Worm (Caenorhabditis elegans) whole organism, L4 larva: ENCODE results near the gene nspg-9.

ENCODE experiments used
- D1046.2 ChIP-seq: fragments of 200-800 bp; sonication (Bioruptor generic); IDR thresholded peaks from 2 replicates; pipeline ENCODE4 v1.3.6; 2022; ENCODE audit warnings: missing genetic modification characterization, missing compliant biosample characterization
- F44E2.7 ChIP-seq: fragments of 200-800 bp; sonication (Bioruptor generic); IDR thresholded peaks from 2 replicates; pipeline ENCODE4 v2.1.2; 2022; ENCODE audit warnings: missing genetic modification characterization, missing compliant biosample characterization
- aha-1 ChIP-seq: fragments of 150-350 bp; peaks from one replicate; lab custom pipeline; 2014; ENCODE audit warnings: missing biosample characterization, missing genetic modification characterization
- attf-4 ChIP-seq: sonication (generic microtip); optimal IDR thresholded peaks from 3 replicates; lab custom pipeline; 2017; ENCODE audit warnings: missing biosample characterization, missing genetic modification characterization
- ceh-20 ChIP-seq: fragments of 200-800 bp; sonication (Bioruptor generic); IDR thresholded peaks from 2 replicates; pipeline ENCODE4 v1.3.6; 2022; ENCODE audit warnings: missing genetic modification reagents, missing genetic modification characterization, missing compliant biosample characterization
- ceh-44 ChIP-seq: fragments of 200-800 bp; sonication (Bioruptor generic); IDR thresholded peaks from 2 replicates; pipeline ENCODE4 v1.3.6; 2022; ENCODE audit warnings: missing genetic modification reagents, missing genetic modification characterization, missing compliant biosample characterization
- ceh-82 ChIP-seq: sonication (generic microtip); optimal IDR thresholded peaks from 2 replicates; lab custom pipeline; 2017; ENCODE audit warnings: missing biosample characterization, missing genetic modification characterization
- daf-16 ChIP-seq, 3 experiments: sonication (generic microtip); optimal IDR thresholded peaks; 2 replicates each; lab custom pipeline; 2016 to 2017; ENCODE audit warnings: missing genetic modification characterization in 3 of 3, missing genetic modification reagents in 3 of 3, mild to moderate bottlenecking in 2 of 3, missing compliant biosample characterization in 2 of 3, missing biosample characterization in 1 of 3, moderate library complexity in 1 of 3
- daf-19 ChIP-seq: fragments of 200-800 bp; sonication (Bioruptor generic); conservative IDR thresholded peaks from 2 replicates; pipeline ENCODE4 v1.3.6; 2022; ENCODE audit warnings: missing genetic modification characterization, missing compliant biosample characterization
- dmd-6 ChIP-seq: fragments of 200-800 bp; sonication (Bioruptor generic); IDR thresholded peaks from 2 replicates; pipeline ENCODE4 v1.3.6; 2022; ENCODE audit warnings: missing genetic modification reagents, missing genetic modification characterization, missing compliant biosample characterization
- dmd-8 ChIP-seq: fragments of 200-800 bp; sonication (Bioruptor generic); IDR thresholded peaks from 2 replicates; pipeline ENCODE4 v1.3.6; 2022; ENCODE audit warnings: missing genetic modification characterization, missing compliant biosample characterization
- dpl-1 ChIP-seq: fragments of 150-350 bp; optimal IDR thresholded peaks from 2 replicates; lab custom pipeline; 2014; ENCODE audit warnings: missing biosample characterization, missing genetic modification reagents, missing genetic modification characterization
- dve-1 ChIP-seq: sonication (generic microtip); optimal IDR thresholded peaks from 2 replicates; lab custom pipeline; 2017; ENCODE audit warnings: antibody characterized with exemption, mild to moderate bottlenecking, missing genetic modification characterization, missing compliant biosample characterization; ENCODE audit not compliant: insufficient read depth
- hlh-11 ChIP-seq: fragments of 200-800 bp; sonication (Bioruptor generic); optimal IDR thresholded peaks from 2 replicates; lab custom pipeline; 2018; ENCODE audit warnings: mild to moderate bottlenecking, missing genetic modification characterization, missing compliant biosample characterization
- hlh-30 ChIP-seq: sonication (generic microtip); optimal IDR thresholded peaks from 2 replicates; lab custom pipeline; 2017; ENCODE audit warnings: antibody characterized with exemption, mild to moderate bottlenecking, missing genetic modification characterization, missing compliant biosample characterization; ENCODE audit not compliant: insufficient read depth
- hmg-1.1 ChIP-seq: fragments of 200-800 bp; sonication (Bioruptor generic); IDR thresholded peaks from 2 replicates; pipeline ENCODE4 v1.3.6; 2022; ENCODE audit warnings: missing genetic modification reagents, missing genetic modification characterization, missing compliant biosample characterization
- lin-1 ChIP-seq: fragments of 200-800 bp; sonication (Bioruptor generic); IDR thresholded peaks from 2 replicates; pipeline ENCODE4 v1.3.6; 2022; ENCODE audit warnings: missing genetic modification reagents, missing genetic modification characterization, missing compliant biosample characterization
- lin-38 ChIP-seq: fragments of 200-800 bp; sonication (Bioruptor generic); IDR thresholded peaks from 2 replicates; pipeline ENCODE4 v1.3.6; 2022; ENCODE audit warnings: missing genetic modification reagents, missing genetic modification characterization, missing compliant biosample characterization
- mdl-1 ChIP-seq, 2 experiments: fragments of 150-350 bp in 1 of 2; sonication (generic microtip) in 1 of 2; optimal IDR thresholded peaks; 2 replicates each; lab custom pipeline; 2014 to 2017; ENCODE audit warnings: missing biosample characterization in 2 of 2, missing genetic modification characterization in 2 of 2
- mep-1 ChIP-seq: fragments of 150-350 bp; sonication (generic microtip); optimal IDR thresholded peaks from 3 replicates; lab custom pipeline; 2014; ENCODE audit warnings: missing biosample characterization, missing genetic modification characterization
- mes-2 ChIP-seq: sonication (generic microtip); optimal IDR thresholded peaks from 2 replicates; lab custom pipeline; 2016; ENCODE audit warnings: missing genotype, mild to moderate bottlenecking, missing genetic modification characterization, missing compliant biosample characterization; ENCODE audit not compliant: poor library complexity, severe bottlenecking
- mxl-3 ChIP-seq: fragments of 200-800 bp; sonication (Bioruptor generic); optimal IDR thresholded peaks from 2 replicates; lab custom pipeline; 2018; ENCODE audit warnings: mild to moderate bottlenecking, missing genetic modification characterization, missing compliant biosample characterization
- nhr-102 ChIP-seq: sonication (generic microtip); optimal IDR thresholded peaks from 2 replicates; lab custom pipeline; 2016; ENCODE audit warnings: mild to moderate bottlenecking, missing genetic modification characterization, moderate library complexity, missing compliant biosample characterization
- nhr-25 ChIP-seq: sonication (generic microtip); optimal IDR thresholded peaks from 2 replicates; lab custom pipeline; 2017; ENCODE audit warnings: missing genetic modification characterization, mild to moderate bottlenecking, missing compliant biosample characterization, antibody characterized with exemption, moderate library complexity, borderline replicate concordance; ENCODE audit not compliant: insufficient read depth
- nhr-28 ChIP-seq: fragments of 150-350 bp; optimal IDR thresholded peaks from 2 replicates; lab custom pipeline; 2014; ENCODE audit warnings: missing biosample characterization, missing genetic modification characterization
- nhr-6 ChIP-seq: fragments of 150-350 bp; optimal IDR thresholded peaks from 2 replicates; lab custom pipeline; 2014; ENCODE audit warnings: missing biosample characterization, missing genetic modification characterization
- nhr-77 ChIP-seq: fragments of 150-350 bp; optimal IDR thresholded peaks from 2 replicates; lab custom pipeline; 2014; ENCODE audit warnings: missing biosample characterization, missing genetic modification characterization
- php-3 ChIP-seq: fragments of 200-800 bp; sonication (Bioruptor generic); IDR thresholded peaks from 2 replicates; pipeline ENCODE4 v1.3.6; 2022; ENCODE audit warnings: missing genetic modification reagents, missing genetic modification characterization, missing compliant biosample characterization
- pqm-1 ChIP-seq: sonication (generic microtip); optimal IDR thresholded peaks from 2 replicates; lab custom pipeline; 2017; ENCODE audit warnings: missing biosample characterization, missing genetic modification characterization
- saeg-2 ChIP-seq: fragments of 200-800 bp; sonication (Bioruptor generic); IDR thresholded peaks from 2 replicates; pipeline ENCODE4 v1.3.6; 2022; ENCODE audit warnings: missing genetic modification reagents, missing genetic modification characterization, missing compliant biosample characterization
- set-16 ChIP-seq: fragments of 200-800 bp; sonication (Bioruptor generic); IDR thresholded peaks from 2 replicates; pipeline ENCODE4 v1.3.6; 2022; ENCODE audit warnings: missing genetic modification reagents, missing genetic modification characterization, missing compliant biosample characterization
- skn-1 ChIP-seq: fragments of 150-350 bp; optimal IDR thresholded peaks from 2 replicates; lab custom pipeline; 2014; ENCODE audit warnings: missing biosample characterization, missing genetic modification characterization
- snpc-1.2 ChIP-seq: fragments of 200-800 bp; sonication (Bioruptor generic); IDR thresholded peaks from 2 replicates; pipeline ENCODE4 v1.3.6; 2022; ENCODE audit warnings: missing genetic modification reagents, missing genetic modification characterization, missing compliant biosample characterization
- spr-3 ChIP-seq: fragments of 200-800 bp; sonication (Bioruptor generic); optimal IDR thresholded peaks from 2 replicates; lab custom pipeline; 2018; ENCODE audit warnings: mild to moderate bottlenecking, missing genetic modification characterization, missing compliant biosample characterization
- tra-1 ChIP-seq: fragments of 200-800 bp; sonication (Bioruptor generic); IDR thresholded peaks from 2 replicates; pipeline ENCODE4 v1.3.6; 2022; ENCODE audit warnings: missing genetic modification reagents, missing genetic modification characterization, missing compliant biosample characterization
- unc-62 ChIP-seq, 3 experiments: fragments of 150-350 bp in 1 of 3; sonication (generic microtip); optimal IDR thresholded peaks in 2 of 3; peaks in 1 of 3; 1 replicate in 1 of 3; 2 replicates in 2 of 3; lab custom pipeline; 2014 to 2017; ENCODE audit warnings: missing biosample characterization in 3 of 3, missing genetic modification characterization in 3 of 3, missing genetic modification reagents in 3 of 3, missing genotype in 1 of 3
- vab-7 ChIP-seq: fragments of 200-800 bp; sonication (Bioruptor generic); IDR thresholded peaks from 2 replicates; pipeline ENCODE4 v1.3.6; 2022; ENCODE audit warnings: missing genetic modification reagents, missing genetic modification characterization, missing compliant biosample characterization
- zag-1 ChIP-seq: fragments of 150-350 bp; optimal IDR thresholded peaks from 2 replicates; lab custom pipeline; 2014; ENCODE audit warnings: missing biosample characterization, missing genetic modification characterization
- zfp-2 ChIP-seq: sonication (generic microtip); optimal IDR thresholded peaks from 2 replicates; lab custom pipeline; 2016; ENCODE audit warnings: mild to moderate bottlenecking, missing genetic modification characterization, missing compliant biosample characterization
- zfp-3 ChIP-seq: fragments of 200-800 bp; sonication (Bioruptor generic); conservative IDR thresholded peaks from 2 replicates; pipeline ENCODE4 v1.3.6; 2022; ENCODE audit warnings: missing genetic modification reagents, missing genetic modification characterization, missing compliant biosample characterization
- ztf-11 ChIP-seq: fragments of 150-350 bp; optimal IDR thresholded peaks from 2 replicates; lab custom pipeline; 2014; ENCODE audit warnings: missing biosample characterization, missing genetic modification characterization
- ztf-7 ChIP-seq: fragments of 150-350 bp; optimal IDR thresholded peaks from 2 replicates; lab custom pipeline; 2014; ENCODE audit warnings: missing biosample characterization, missing genetic modification characterization

nspg-9 gene

DNA sequence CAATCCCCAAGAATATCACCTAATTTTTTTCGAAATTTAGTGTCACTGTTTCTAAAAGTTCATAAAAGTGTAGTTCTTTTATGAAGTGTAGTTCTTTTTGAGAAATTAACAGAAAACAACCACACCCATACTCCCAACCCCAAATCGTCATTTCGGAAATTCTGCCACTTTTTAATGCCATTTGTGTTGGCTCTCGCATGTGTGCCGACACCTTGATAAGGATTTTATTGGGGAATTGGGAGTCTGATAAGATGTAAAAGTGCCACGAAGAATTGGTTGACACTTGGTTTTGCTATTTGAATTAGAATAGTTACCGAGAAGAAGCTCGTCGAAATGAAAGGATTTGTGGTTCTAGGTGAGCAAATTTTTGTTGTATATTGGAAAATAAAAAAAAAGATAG lies at the start of gene nspg-9:
TSS of gene nspg-9 (plus strand) at position 234 of the 400 bp plus-strand sequence.
- TF ChIP-seq php-3 (GFP tag; lab: Robert Waterston, UW) (peak; percentile 71), dve-1 (peak; percentile 76), zag-1 (no peak), dmd-8 (GFP tag; lab: Robert Waterston, UW) (no peak), unc-62 (GFP tag; optimal IDR thresholded peaks at IDR 0.05 in 1 of 2; lab: Kevin White, UChicago) (no peak), unc-62 (tag; optimal IDR thresholded peaks at IDR 0.05; lab: Kevin White, UChicago) (no peak), F44E2.7 (GFP tag; lab: Robert Waterston, UW) (no peak), nhr-28 (tag; lab: Kevin White, UChicago) (peak; percentile 91), hlh-11 (tag; lab: Kevin White, UChicago) (peak; percentile 61), mxl-3 (GFP tag; lab: Kevin White, UChicago) (peak; percentile 44), daf-16 (GFP tag; optimal IDR thresholded peaks at IDR 0.05; lab: Kevin White, UChicago) (no peak), daf-16 (tag; optimal IDR thresholded peaks at IDR 0.05; lab: Kevin White, UChicago) (peak; percentile 76), dmd-6 (GFP tag; lab: Robert Waterston, UW) (peak; percentile 67), pqm-1 (tag; lab: Kevin White, UChicago) (peak; percentile 93), tra-1 (GFP tag; lab: Robert Waterston, UW) (0 out of 2 replicates have a peak, but pooled peaks have one; percentile 8), vab-7 (GFP tag; lab: Robert Waterston, UW) (no peak)

DNA sequence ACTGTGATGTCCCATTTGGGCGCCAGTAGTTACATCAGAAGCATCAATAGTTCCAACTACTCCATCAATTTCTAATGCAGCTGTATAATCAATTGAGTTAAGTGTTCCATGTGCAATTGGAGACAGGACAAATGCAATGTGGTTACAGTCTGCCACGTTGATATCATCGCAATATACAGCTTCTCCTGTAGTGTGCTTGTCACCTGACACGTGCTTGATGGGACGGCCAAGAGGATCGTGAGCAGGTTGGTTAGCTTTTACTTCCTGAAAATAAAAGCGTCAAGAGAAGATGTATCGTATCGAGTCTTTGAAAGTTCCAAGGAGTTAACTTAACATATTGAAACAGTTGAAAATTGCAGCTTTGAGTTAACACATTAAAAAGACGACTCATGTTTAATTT lies 48.1 kb upstream of the nspg-9 start:
- TF ChIP-seq snpc-1.2 (GFP tag; lab: Robert Waterston, UW) (peak; percentile 64), ceh-20 (no peak)

DNA sequence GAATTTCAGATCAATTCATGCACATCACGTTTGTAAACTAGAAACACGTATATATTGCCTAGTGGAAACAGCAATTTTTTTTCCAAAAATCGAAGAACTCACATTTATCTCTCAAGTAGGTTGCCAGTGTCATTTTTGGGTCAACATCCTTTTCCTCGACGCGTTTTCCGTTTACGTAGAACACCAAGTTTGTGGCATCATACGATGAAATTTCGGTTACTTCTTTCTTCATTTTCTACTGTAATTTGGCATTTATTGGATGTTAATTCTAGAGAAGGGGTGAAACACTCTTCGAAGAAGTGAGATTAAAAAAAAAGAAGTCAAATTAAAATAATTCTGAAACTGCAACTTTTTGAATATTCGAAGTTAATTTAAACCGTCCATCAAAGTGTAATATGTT lies 44.0 kb upstream of the nspg-9 start, which contains the start of gene xdh-1:
TSS of gene xdh-1 (minus strand) at position 240 of the 400 bp plus-strand sequence.
- TF ChIP-seq ceh-20 (no peak), ztf-7 (peak; percentile 84), skn-1 (tag; lab: Kevin White, UChicago) (no peak), lin-38 (GFP tag; lab: Robert Waterston, UW) (no peak), snpc-1.2 (GFP tag; lab: Robert Waterston, UW) (peak; percentile 47), ztf-11 (no peak), saeg-2 (GFP tag; lab: Robert Waterston, UW) (no peak), zfp-3 (GFP tag; lab: Robert Waterston, UW) (no peak), mxl-3 (GFP tag; lab: Kevin White, UChicago) (no peak), ceh-82 (tag; lab: Kevin White, UChicago) (no peak), mes-2 (tag; lab: Kevin White, UChicago) (no peak), dpl-1 (GFP tag; lab: Kevin White, UChicago) (no peak), nhr-25 (tag; lab: Kevin White, UChicago) (no peak), daf-19 (GFP tag; lab: Robert Waterston, UW) (no peak)

DNA sequence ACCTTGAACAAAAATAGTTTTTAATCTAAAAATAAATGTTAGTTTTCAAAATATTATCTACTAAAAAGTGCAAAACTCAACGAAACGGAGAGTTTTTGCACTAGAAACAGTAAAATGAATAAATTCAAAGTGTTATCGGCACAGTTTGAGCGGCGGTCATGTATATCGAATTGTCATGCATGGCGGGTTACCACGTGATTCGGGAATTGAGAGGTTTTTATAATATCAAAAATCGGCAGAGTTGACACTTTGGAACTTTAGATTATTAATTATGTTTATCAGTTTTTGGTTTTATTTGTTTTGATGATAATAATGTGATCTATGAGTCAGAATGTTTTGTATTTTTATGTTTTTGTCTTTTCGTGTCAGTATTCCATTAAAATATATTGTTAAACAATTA lies 43.3 kb upstream of the nspg-9 start:
- TF ChIP-seq unc-62 (GFP tag; optimal IDR thresholded peaks at IDR 0.05 in 1 of 2; lab: Kevin White, UChicago) = peak in 1 of 2 experiments; percentile 63
- TF ChIP-seq unc-62 (tag; optimal IDR thresholded peaks at IDR 0.05; lab: Kevin White, UChicago) = no peak
- peak; percentile 94 for TF ChIP-seq dmd-6 (GFP tag; lab: Robert Waterston, UW)
- no peak for TF ChIP-seq hmg-1.1 (GFP tag; lab: Robert Waterston, UW)
- peak; percentile 54 for TF ChIP-seq ztf-7
- peak; percentile 67 for TF ChIP-seq lin-1 (GFP tag; lab: Robert Waterston, UW)
- TF ChIP-seq mep-1 (tag; lab: Kevin White, UChicago) = peak; percentile 14
- peak; percentile 46 for TF ChIP-seq mxl-3 (GFP tag; lab: Kevin White, UChicago)
- TF ChIP-seq set-16 (GFP tag; lab: Robert Waterston, UW) = no peak
- peak; percentile 86 for TF ChIP-seq pqm-1 (tag; lab: Kevin White, UChicago)
- TF ChIP-seq nhr-77 (tag; lab: Kevin White, UChicago) = peak; percentile 45
- no peak for TF ChIP-seq zfp-2
- TF ChIP-seq mdl-1 (tag; optimal IDR thresholded peaks at IDR 0.05; lab: Kevin White, UChicago) = peak in 1 of 2 experiments; percentile 58
- TF ChIP-seq hlh-11 (tag; lab: Kevin White, UChicago) = peak; percentile 84
- peak; percentile 92 for TF ChIP-seq dve-1
- no peak for TF ChIP-seq D1046.2 (GFP tag; lab: Robert Waterston, UW)
- TF ChIP-seq ceh-44 (GFP tag; lab: Robert Waterston, UW) = no peak
- no peak for TF ChIP-seq attf-4 (tag; lab: Kevin White, UChicago)
- peak; percentile 48; the same call in 1 of the 2 replicates for TF ChIP-seq tra-1 (GFP tag; lab: Robert Waterston, UW)
- peak; percentile 32 for TF ChIP-seq nhr-6
- TF ChIP-seq php-3 (GFP tag; lab: Robert Waterston, UW) = peak; percentile 93
- TF ChIP-seq aha-1 = peak; percentile 58
- no peak for TF ChIP-seq spr-3
- peak; percentile 50 for TF ChIP-seq nhr-28 (tag; lab: Kevin White, UChicago)
- peak; percentile 86 for TF ChIP-seq hlh-30 (tag; lab: Kevin White, UChicago)
- peak; percentile 56 for TF ChIP-seq nhr-102 (tag; lab: Kevin White, UChicago)
